Fruit fly (Drosophila melanogaster): ENCODE results near the gene CG32148.

Gene CG32148

DNA sequence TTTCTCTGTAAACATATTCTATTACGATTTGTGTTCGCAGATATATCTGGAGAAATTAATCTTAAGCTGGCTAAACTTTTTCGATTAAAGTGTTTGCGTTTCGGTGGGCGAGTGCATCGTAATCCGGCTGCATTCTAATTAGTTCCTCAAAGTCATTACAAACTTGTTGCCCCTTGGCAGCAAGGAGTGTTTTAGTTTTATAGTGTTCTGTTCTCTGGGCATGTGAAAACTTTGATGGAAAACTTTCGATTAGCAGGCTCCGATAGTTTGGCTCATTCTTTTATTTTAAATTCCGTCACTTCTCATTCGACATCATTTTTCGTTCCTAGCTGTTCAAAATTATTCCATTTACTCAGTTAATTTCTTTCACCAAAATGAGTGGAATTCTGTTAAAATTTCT is at the start of gene CG32148:
CG32148 (plus strand) TSS at position 301 of the 400 bp plus-strand sequence.
- TF ChIP-seq CG8478 (optimal IDR thresholded peaks at IDR 0.05) (no peak), CTCF (optimal IDR thresholded peaks at IDR 0.05) (no peak)

- TF ChIP-seq CTCF (optimal IDR thresholded peaks at IDR 0.05) (no peak), CG8478 (optimal IDR thresholded peaks at IDR 0.05) (no peak)
Observed at dm6 chr3L:14974513-14974912, 48.8 kb upstream of the CG32148 start, which contains the start of gene Ocho. Ocho (plus strand) TSS chr3L:14974848.

dm6 chr3L:14974952-14975351 is 48.3 kb upstream of the CG32148 start:
- no peak for TF ChIP-seq CTCF (optimal IDR thresholded peaks at IDR 0.05)

- TF ChIP-seq CG8478 (optimal IDR thresholded peaks at IDR 0.05): no peak
- TF ChIP-seq CTCF (optimal IDR thresholded peaks at IDR 0.05): no peak
Observed at dm6 chr3L:14976026-14976425, 47.3 kb upstream of the CG32148 start.

- TF ChIP-seq CG8478 (optimal IDR thresholded peaks at IDR 0.05) (no peak), CTCF (optimal IDR thresholded peaks at IDR 0.05) (no peak)
Observed at dm6 chr3L:14977536-14978495, 45.5 kb upstream of the CG32148 start.

dm6 chr3L:14978496-14978894 is 44.8 kb upstream of the CG32148 start:
- no peak for TF ChIP-seq CTCF (optimal IDR thresholded peaks at IDR 0.05)
- no peak for TF ChIP-seq CG8478 (optimal IDR thresholded peaks at IDR 0.05)

dm6 chr3L:14979332-14979731 is 44.0 kb upstream of the CG32148 start, which contains the start of gene CG3349:
CG3349 (plus strand) TSS chr3L:14979620.
- TF ChIP-seq CTCF (optimal IDR thresholded peaks at IDR 0.05) (no peak), CG8478 (optimal IDR thresholded peaks at IDR 0.05) (no peak)

- TF ChIP-seq CTCF (optimal IDR thresholded peaks at IDR 0.05): no peak
- TF ChIP-seq CG8478 (optimal IDR thresholded peaks at IDR 0.05): no peak
Observed at dm6 chr3L:14980038-14980437, 43.3 kb upstream of the CG32148 start.

DNA sequence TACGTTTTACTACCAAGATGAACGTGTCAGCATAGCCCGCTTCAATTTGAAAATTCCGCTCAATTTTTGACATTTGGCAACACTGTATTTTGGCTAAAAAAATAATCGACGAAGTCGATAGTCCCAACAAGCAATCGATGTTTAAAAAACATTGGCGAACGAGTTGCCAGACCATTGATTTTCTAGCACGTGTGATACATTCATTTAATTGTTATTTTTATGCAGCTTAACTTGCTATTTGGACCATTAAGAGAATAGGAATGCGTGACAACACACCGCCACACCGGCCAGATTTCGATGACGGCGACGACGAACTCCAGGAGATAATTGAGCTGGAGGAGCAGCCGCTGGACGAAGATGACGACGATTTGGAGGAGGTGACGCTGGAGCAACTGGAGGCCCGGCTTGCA is 40.6 kb upstream of the CG32148 start, which contains the start of gene CG5114:
CG5114 (plus strand) TSS at position 161 of the 410 bp plus-strand sequence.
- TF ChIP-seq CTCF (optimal IDR thresholded peaks at IDR 0.05): peak; percentile 5 to 36
- TF ChIP-seq CG8478 (optimal IDR thresholded peaks at IDR 0.05): no peak

DNA sequence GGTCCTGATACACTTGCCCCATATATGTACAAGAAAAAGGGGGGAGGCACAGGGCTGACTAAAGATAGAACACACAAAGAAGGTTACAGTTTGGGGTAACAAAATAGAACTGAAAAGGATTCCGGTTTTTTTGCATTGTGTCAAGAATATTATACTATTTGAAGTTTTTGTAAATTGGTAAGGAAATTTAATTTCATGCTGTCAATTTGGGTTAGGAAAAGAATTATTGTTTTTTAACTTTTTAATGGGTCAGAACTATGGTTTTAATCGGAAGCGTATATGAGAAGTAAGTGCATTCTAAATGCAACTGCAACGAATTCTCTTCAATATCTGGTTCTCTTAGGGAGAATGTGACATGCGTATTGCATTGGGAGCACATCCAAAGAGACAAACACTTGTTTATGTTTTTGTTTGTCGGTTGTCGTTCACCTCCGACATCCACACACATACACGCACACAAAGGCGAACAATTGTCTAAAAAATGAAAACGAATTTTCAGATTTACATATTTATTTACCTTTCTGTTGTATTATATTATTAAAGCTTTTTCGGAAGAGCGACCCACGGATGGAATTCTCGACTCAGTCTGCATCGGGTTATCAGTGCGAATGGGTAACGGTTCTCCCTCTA is 38.7 kb upstream of the CG32148 start, which contains the start of gene mnd:
mnd (plus strand) TSS at position 580 of the 630 bp plus-strand sequence.
- TF ChIP-seq CTCF (optimal IDR thresholded peaks at IDR 0.05) (no peak), CG8478 (optimal IDR thresholded peaks at IDR 0.05) (no peak)

- TF ChIP-seq CTCF (optimal IDR thresholded peaks at IDR 0.05): no peak
Observed at dm6 chr3L:14986340-14986916, 36.9 kb upstream of the CG32148 start.

DNA sequence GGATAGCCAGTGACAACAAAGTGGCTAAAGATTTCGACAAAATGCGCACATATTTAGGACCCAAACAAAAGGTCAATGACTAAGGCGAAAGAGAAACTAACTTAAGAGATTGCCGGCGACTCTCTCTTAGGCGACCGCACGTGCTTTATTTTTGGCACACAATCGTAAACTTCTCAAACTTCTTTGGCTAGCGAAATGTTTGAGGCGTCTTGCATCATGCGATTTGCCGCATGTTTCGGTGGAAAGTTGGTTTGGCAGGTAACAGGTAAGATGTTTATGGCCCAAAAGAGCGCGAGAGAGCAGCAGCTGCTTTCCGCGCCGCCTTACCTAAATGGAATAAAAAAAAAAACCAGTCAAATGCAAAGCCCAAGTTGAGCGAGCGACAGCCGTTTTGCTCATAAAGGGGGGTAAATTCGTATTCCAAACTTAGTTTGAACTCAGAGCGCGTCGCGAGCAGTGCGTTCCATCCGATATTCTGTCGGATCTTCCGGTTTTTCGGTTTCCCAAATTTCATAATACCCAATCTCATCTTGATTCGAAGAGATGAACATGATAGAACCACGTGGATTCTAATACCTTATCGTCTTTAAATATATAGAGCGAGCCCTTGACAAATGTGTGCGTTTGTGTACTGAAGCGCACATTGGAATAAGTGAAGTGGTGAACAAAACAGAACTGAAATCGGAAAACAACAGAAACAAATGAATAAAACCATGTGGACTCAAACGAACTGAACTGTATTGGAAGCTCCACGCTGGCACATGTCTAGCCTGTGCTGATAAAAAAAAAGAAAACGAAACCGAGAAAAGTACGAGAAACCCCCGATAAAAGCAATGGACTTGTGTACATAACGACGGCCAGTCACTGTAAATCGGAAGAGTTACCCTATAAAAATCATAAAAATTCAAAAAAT is 36.1 kb upstream of the CG32148 start:
- TF ChIP-seq CTCF (optimal IDR thresholded peaks at IDR 0.05): no peak
- TF ChIP-seq CG8478 (optimal IDR thresholded peaks at IDR 0.05): no peak

dm6 chr3L:14988231-14988630 is 35.1 kb upstream of the CG32148 start:
- no peak for TF ChIP-seq CG8478 (optimal IDR thresholded peaks at IDR 0.05)
- TF ChIP-seq CTCF (optimal IDR thresholded peaks at IDR 0.05): no peak

DNA sequence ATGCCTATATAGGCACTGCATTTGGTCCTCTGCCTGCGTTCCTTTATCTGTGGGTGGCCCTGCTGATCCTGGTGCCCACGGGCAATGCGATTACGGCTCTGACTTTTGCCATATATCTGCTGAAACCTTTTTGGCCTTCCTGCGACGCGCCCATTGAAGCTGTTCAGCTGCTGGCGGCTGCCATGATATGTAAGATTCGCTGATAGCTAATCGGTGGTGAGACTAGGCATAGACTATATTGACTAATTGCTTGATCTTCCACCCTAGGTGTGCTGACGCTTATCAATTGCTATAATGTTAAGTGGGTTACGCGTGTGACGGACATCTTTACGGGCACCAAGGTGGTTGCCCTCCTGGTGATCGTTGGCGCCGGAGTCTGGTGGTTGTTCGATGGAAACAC is 33.4 kb upstream of the CG32148 start:
- TF ChIP-seq CG8478 (optimal IDR thresholded peaks at IDR 0.05) (no peak), CTCF (optimal IDR thresholded peaks at IDR 0.05) (no peak)
